Worm (Caenorhabditis elegans) whole organism, early embryonic: ENCODE data around the gene rpc-2.

Experiments
- aly-1 ChIP-seq: sonication (generic microtip); optimal IDR thresholded peaks from 2 replicates; lab custom pipeline; 2016; ENCODE audit warnings: missing genetic modification characterization, missing compliant biosample characterization
- flt-1 ChIP-seq: fragments of 200-800 bp; sonication (Bioruptor generic); IDR thresholded peaks from 2 replicates; pipeline ENCODE4 v1.3.6; 2022; ENCODE audit warnings: missing genetic modification characterization, missing compliant biosample characterization
- scrt-1 ChIP-seq: fragments of 200-800 bp; sonication (Bioruptor generic); IDR thresholded peaks from 2 replicates; pipeline ENCODE4 v1.3.6; 2022; ENCODE audit warnings: missing genetic modification characterization, missing compliant biosample characterization

DNA sequence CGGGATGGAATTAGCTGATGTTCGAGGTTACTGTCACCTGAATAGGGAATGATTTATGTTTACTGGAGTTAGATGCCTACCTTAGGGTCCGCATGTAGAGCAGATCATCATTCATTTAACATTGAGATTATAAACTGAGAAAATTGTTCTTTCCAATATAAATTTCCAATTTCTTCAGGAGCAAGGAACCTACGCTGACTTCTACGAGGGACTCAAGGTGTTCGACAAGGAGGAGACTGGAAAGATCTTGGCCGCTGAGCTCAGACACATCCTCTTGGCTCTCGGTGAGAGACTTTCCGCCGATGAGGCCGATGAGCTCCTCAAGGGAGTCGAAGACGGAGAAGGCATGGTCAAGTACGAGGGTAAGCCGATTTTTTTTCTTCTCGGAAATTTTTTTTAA lies 9.3 kb downstream of the rpc-2 start:
- TF ChIP-seq scrt-1 (no peak), flt-1 (GFP tag; lab: Robert Waterston, UW) (no peak), aly-1 (tag; lab: Kevin White, UChicago) (no peak)
